Worm (Caenorhabditis elegans) whole organism, late embryonic: Measurements from ENCODE around the gene ZK546.5.

Source experiments
- ceh-45 ChIP-seq: fragments of 200-800 bp; sonication (Bioruptor generic); IDR thresholded peaks from 2 replicates; pipeline ENCODE4 v1.3.6; 2022; ENCODE audit warnings: missing genetic modification reagents, missing genetic modification characterization, missing compliant biosample characterization
- ceh-9 ChIP-seq: sonication (generic microtip); optimal IDR thresholded peaks from 2 replicates; lab custom pipeline; 2016; ENCODE audit warnings: mild to moderate bottlenecking, missing genetic modification characterization, inconsistent platforms, missing compliant biosample characterization
- elt-2 ChIP-seq: sonication (generic microtip); optimal IDR thresholded peaks from 2 replicates; lab custom pipeline; 2016; ENCODE audit warnings: missing genetic modification reagents, missing genetic modification characterization, missing compliant biosample characterization
- ets-4 ChIP-seq: sonication (generic microtip); optimal IDR thresholded peaks from 2 replicates; lab custom pipeline; 2016; ENCODE audit warnings: missing genetic modification characterization, missing compliant biosample characterization
- fkh-10 ChIP-seq: fragments of 150-350 bp; optimal IDR thresholded peaks from 2 replicates; lab custom pipeline; 2014; ENCODE audit warnings: missing biosample characterization, missing genetic modification reagents, missing genetic modification characterization
- hlh-30 ChIP-seq: sonication (generic microtip); optimal IDR thresholded peaks from 2 replicates; lab custom pipeline; 2017; ENCODE audit warnings: antibody characterized with exemption, missing genetic modification characterization, missing compliant biosample characterization; ENCODE audit not compliant: insufficient read depth
- hlh-6 ChIP-seq: sonication (generic microtip); optimal IDR thresholded peaks from 2 replicates; lab custom pipeline; 2016; ENCODE audit warnings: missing genotype, missing genetic modification characterization, missing compliant biosample characterization
- lin-11 ChIP-seq: fragments of 200-800 bp; sonication (Bioruptor generic); optimal IDR thresholded peaks from 2 replicates; lab custom pipeline; 2018; ENCODE audit warnings: mild to moderate bottlenecking, missing genetic modification characterization, missing compliant biosample characterization
- nfya-1 ChIP-seq: sonication (generic microtip); optimal IDR thresholded peaks from 2 replicates; lab custom pipeline; 2017; ENCODE audit warnings: missing genetic modification characterization, mild to moderate bottlenecking, missing compliant biosample characterization, antibody characterized with exemption, moderate library complexity
- nhr-11 ChIP-seq: fragments of 150-350 bp; optimal IDR thresholded peaks from 2 replicates; lab custom pipeline; 2014; ENCODE audit warnings: missing biosample characterization, missing genetic modification characterization
- pqm-1 ChIP-seq: sonication (generic microtip); optimal IDR thresholded peaks from 2 replicates; lab custom pipeline; 2016; ENCODE audit warnings: missing genetic modification characterization, missing compliant biosample characterization
- ref-2 ChIP-seq: sonication (generic microtip); optimal IDR thresholded peaks from 2 replicates; lab custom pipeline; 2016; ENCODE audit warnings: missing genetic modification characterization, missing compliant biosample characterization
- rnt-1 ChIP-seq: sonication (generic microtip); optimal IDR thresholded peaks from 2 replicates; lab custom pipeline; 2016; ENCODE audit warnings: missing genetic modification characterization, missing compliant biosample characterization
- unc-86 ChIP-seq: sonication (generic microtip); optimal IDR thresholded peaks from 2 replicates; lab custom pipeline; 2016; ENCODE audit warnings: missing genetic modification characterization, missing compliant biosample characterization

DNA sequence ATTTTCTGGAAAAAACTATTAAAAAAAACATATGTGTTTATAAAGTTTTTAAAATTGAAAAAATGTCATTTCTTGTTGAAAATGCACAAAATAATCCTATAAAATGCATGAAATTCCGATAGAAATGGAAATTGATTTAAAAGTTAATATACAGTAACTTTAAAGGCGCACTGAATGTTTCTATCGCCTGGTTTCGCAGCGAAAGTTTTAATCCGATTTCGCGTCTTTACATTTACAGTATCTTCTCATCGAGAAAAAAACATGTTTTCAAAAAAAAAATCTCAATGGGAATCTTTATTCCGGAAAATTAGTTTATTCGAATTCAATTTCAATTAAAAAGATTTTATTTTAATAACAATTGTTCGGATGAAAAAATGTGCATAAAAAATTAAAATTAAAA is 21.4 kb upstream of the ZK546.5 start, which contains the start of gene R05F9.11:
- no peak for TF ChIP-seq elt-2
- no peak for TF ChIP-seq ceh-9
- TF ChIP-seq pqm-1 (tag; lab: Kevin White, UChicago) = no peak
- TF ChIP-seq hlh-6 (tag; lab: Kevin White, UChicago) = no peak
- no peak for TF ChIP-seq nhr-11 (tag; lab: Kevin White, UChicago)
- no peak for TF ChIP-seq unc-86 (tag; lab: Kevin White, UChicago)
- TF ChIP-seq ceh-45 (GFP tag; lab: Robert Waterston, UW) = no peak
- no peak for TF ChIP-seq rnt-1 (tag; lab: Kevin White, UChicago)
- no peak for TF ChIP-seq ets-4 (tag; lab: Kevin White, UChicago)
- no peak for TF ChIP-seq nfya-1 (tag; lab: Kevin White, UChicago)
- TF ChIP-seq hlh-30 (tag; lab: Kevin White, UChicago) = no peak
- no peak for TF ChIP-seq ref-2 (tag; lab: Kevin White, UChicago)
- TF ChIP-seq fkh-10 (GFP tag; lab: Kevin White, UChicago) = no peak
- TF ChIP-seq lin-11 (tag; lab: Kevin White, UChicago) = no peak
